Worm (Caenorhabditis elegans) whole organism, L1 larva: ENCODE results near the gene H42K12.3.

Experiments used
- C16A3.4 ChIP-seq: fragments of 150-350 bp; optimal IDR thresholded peaks from 2 replicates; lab custom pipeline; 2014; ENCODE audit warnings: missing biosample characterization, missing genetic modification characterization
- C34B4.2 ChIP-seq: sonication (generic microtip); optimal IDR thresholded peaks from 2 replicates; lab custom pipeline; 2017; ENCODE audit warnings: mild to moderate bottlenecking, missing genetic modification characterization, missing compliant biosample characterization
- F16B12.6 ChIP-seq: fragments of 150-350 bp; optimal IDR thresholded peaks from 2 replicates; lab custom pipeline; 2014; ENCODE audit warnings: missing biosample characterization, missing genetic modification characterization
- Y116A8C.19 ChIP-seq: sonication (generic microtip); optimal IDR thresholded peaks from 2 replicates; lab custom pipeline; 2016; ENCODE audit warnings: missing compliant biosample characterization, missing genetic modification characterization, borderline replicate concordance
- alr-1 ChIP-seq: fragments of 200-800 bp; sonication (Bioruptor generic); optimal IDR thresholded peaks from 2 replicates; lab custom pipeline; 2018; ENCODE audit warnings: borderline replicate concordance, mild to moderate bottlenecking, missing genetic modification characterization, missing compliant biosample characterization
- aly-2 ChIP-seq: fragments of 150-350 bp; optimal IDR thresholded peaks from 2 replicates; lab custom pipeline; 2014; ENCODE audit warnings: missing biosample characterization, missing genetic modification characterization
- ama-1 ChIP-seq: fragments of 150-350 bp; optimal IDR thresholded peaks from 2 replicates; lab custom pipeline; 2014
- ceh-63 ChIP-seq: fragments of 200-800 bp; sonication (Bioruptor generic); optimal IDR thresholded peaks from 2 replicates; lab custom pipeline; 2018; ENCODE audit warnings: mild to moderate bottlenecking, missing genetic modification characterization, missing compliant biosample characterization
- ceh-82 ChIP-seq, 3 experiments: fragments of 150-350 bp in 1 of 3; sonication (generic microtip) in 2 of 3; optimal IDR thresholded peaks; 2 replicates each; lab custom pipeline; 2014 to 2017; ENCODE audit warnings: missing biosample characterization in 3 of 3, missing genetic modification characterization in 3 of 3
- ceh-88 ChIP-seq: fragments of 200-800 bp; sonication (Bioruptor generic); IDR thresholded peaks from 2 replicates; pipeline ENCODE4 v1.3.6; 2022; ENCODE audit warnings: missing genetic modification characterization, missing compliant biosample characterization
- ceh-90 ChIP-seq: sonication (generic microtip); optimal IDR thresholded peaks from 2 replicates; lab custom pipeline; 2016; ENCODE audit warnings: missing genetic modification characterization, missing compliant biosample characterization
- ces-1 ChIP-seq: fragments of 150-350 bp; optimal IDR thresholded peaks from 2 replicates; lab custom pipeline; 2014; ENCODE audit warnings: missing biosample characterization, missing genetic modification reagents, missing genetic modification characterization
- dpl-1 ChIP-seq, 3 experiments: fragments of 150-350 bp in 2 of 3; sonication (generic microtip) in 1 of 3; optimal IDR thresholded peaks; 2 replicates each; lab custom pipeline; 2014 to 2017; ENCODE audit warnings: missing biosample characterization in 3 of 3, missing genetic modification characterization in 3 of 3, missing genetic modification reagents in 3 of 3
- efl-3 ChIP-seq: fragments of 200-800 bp; sonication (Bioruptor generic); optimal IDR thresholded peaks from 2 replicates; lab custom pipeline; 2018; ENCODE audit warnings: mild to moderate bottlenecking, missing genetic modification characterization, missing compliant biosample characterization
- ets-5 ChIP-seq: fragments of 200-800 bp; sonication (Bioruptor generic); IDR thresholded peaks from 2 replicates; pipeline ENCODE4 v1.3.6; 2022; ENCODE audit warnings: missing genetic modification characterization, missing compliant biosample characterization
- fkh-10 ChIP-seq: sonication (generic microtip); optimal IDR thresholded peaks from 2 replicates; lab custom pipeline; 2017; ENCODE audit warnings: missing biosample characterization, missing genetic modification reagents, missing genetic modification characterization
- fkh-4 ChIP-seq: sonication (generic microtip); optimal IDR thresholded peaks from 2 replicates; lab custom pipeline; 2016; ENCODE audit warnings: missing compliant biosample characterization, missing genetic modification characterization, borderline replicate concordance
- fos-1 ChIP-seq: fragments of 150-350 bp; optimal IDR thresholded peaks from 2 replicates; lab custom pipeline; 2014; ENCODE audit warnings: missing biosample characterization, missing genetic modification characterization
- grh-1 ChIP-seq: fragments of 200-800 bp; sonication (Bioruptor generic); IDR thresholded peaks from 2 replicates; pipeline ENCODE4 v1.3.6; 2022; ENCODE audit warnings: missing genetic modification reagents, missing genetic modification characterization, missing compliant biosample characterization
- hpl-2 ChIP-seq: fragments of 150-350 bp; optimal IDR thresholded peaks from 2 replicates; lab custom pipeline; 2014; ENCODE audit warnings: missing biosample characterization, missing genetic modification reagents, missing genetic modification characterization
- isw-1 ChIP-seq: fragments of 200-800 bp; sonication (Bioruptor generic); IDR thresholded peaks from 2 replicates; pipeline ENCODE4 v1.3.6; 2022; ENCODE audit warnings: missing genetic modification characterization, missing compliant biosample characterization
- jun-1 ChIP-seq: fragments of 150-350 bp; optimal IDR thresholded peaks from 2 replicates; lab custom pipeline; 2014; ENCODE audit warnings: missing biosample characterization, missing genetic modification reagents, missing genetic modification characterization
- lin-15B ChIP-seq: fragments of 150-350 bp; sonication (generic microtip); optimal IDR thresholded peaks from 3 replicates; lab custom pipeline; 2014; ENCODE audit warnings: missing biosample characterization, missing genetic modification characterization
- lin-35 ChIP-seq, 2 experiments: fragments of 150-350 bp; optimal IDR thresholded peaks; 2 replicates each; lab custom pipeline; 2014; ENCODE audit warnings: missing biosample characterization in 2 of 2, missing genetic modification characterization in 2 of 2, missing genetic modification reagents in 2 of 2
- lin-39 ChIP-seq: fragments of 150-350 bp; optimal IDR thresholded peaks from 2 replicates; lab custom pipeline; 2014; ENCODE audit warnings: missing biosample characterization, missing genetic modification reagents, missing genetic modification characterization
- lir-3 ChIP-seq: sonication (generic microtip); optimal IDR thresholded peaks from 2 replicates; lab custom pipeline; 2016; ENCODE audit warnings: mild to moderate bottlenecking, missing genetic modification characterization, moderate library complexity, missing compliant biosample characterization; ENCODE audit not compliant: poor library complexity
- lsy-2 ChIP-seq, 2 experiments: fragments of 150-350 bp; optimal IDR thresholded peaks; 2 replicates each; lab custom pipeline; 2014; ENCODE audit warnings: missing biosample characterization in 2 of 2, missing genetic modification characterization in 2 of 2
- mdl-1 ChIP-seq, 2 experiments: fragments of 150-350 bp; optimal IDR thresholded peaks; 2 replicates each; lab custom pipeline; 2014 to 2017; ENCODE audit warnings: missing biosample characterization in 2 of 2, missing genetic modification characterization in 2 of 2, inconsistent platforms in 1 of 2
- mef-2 ChIP-seq: fragments of 150-350 bp; optimal IDR thresholded peaks from 2 replicates; lab custom pipeline; 2014; ENCODE audit warnings: missing biosample characterization, missing genetic modification characterization
- mep-1 ChIP-seq: fragments of 150-350 bp; optimal IDR thresholded peaks from 2 replicates; lab custom pipeline; 2014; ENCODE audit warnings: missing biosample characterization, missing genetic modification characterization
- nhr-12 ChIP-seq: sonication (generic microtip); optimal IDR thresholded peaks from 2 replicates; lab custom pipeline; 2017; ENCODE audit warnings: missing biosample characterization, missing genetic modification characterization
- nhr-237 ChIP-seq: fragments of 150-350 bp; optimal IDR thresholded peaks from 2 replicates; lab custom pipeline; 2014; ENCODE audit warnings: missing biosample characterization, missing genetic modification characterization
- nhr-28 ChIP-seq: fragments of 150-350 bp; optimal IDR thresholded peaks from 2 replicates; lab custom pipeline; 2014; ENCODE audit warnings: missing biosample characterization, missing genetic modification characterization
- nhr-76 ChIP-seq: sonication (generic microtip); optimal IDR thresholded peaks from 2 replicates; lab custom pipeline; 2017; ENCODE audit warnings: missing biosample characterization, missing genetic modification characterization
- nhr-85 ChIP-seq: sonication (generic microtip); peaks from one replicate; lab custom pipeline; 2016; ENCODE audit warnings: missing genetic modification characterization, inconsistent platforms, missing compliant biosample characterization
- nhr-90 ChIP-seq: sonication (generic microtip); optimal IDR thresholded peaks from 2 replicates; lab custom pipeline; 2016; ENCODE audit warnings: mild to moderate bottlenecking, missing genetic modification characterization, missing compliant biosample characterization; ENCODE audit not compliant: poor library complexity
- pag-3 ChIP-seq: sonication (generic microtip); optimal IDR thresholded peaks from 2 replicates; lab custom pipeline; 2017; ENCODE audit warnings: missing genetic modification characterization, mild to moderate bottlenecking, missing compliant biosample characterization, antibody characterized with exemption, borderline replicate concordance; ENCODE audit not compliant: insufficient read depth
- snpc-4 ChIP-seq: fragments of 150-350 bp; optimal IDR thresholded peaks from 2 replicates; lab custom pipeline; 2014; ENCODE audit warnings: missing biosample characterization, missing genetic modification characterization
- snu-23 ChIP-seq: sonication (generic microtip); optimal IDR thresholded peaks from 2 replicates; lab custom pipeline; 2016; ENCODE audit warnings: missing genetic modification characterization, missing compliant biosample characterization
- sptf-1 ChIP-seq: fragments of 150-350 bp; optimal IDR thresholded peaks from 2 replicates; lab custom pipeline; 2014; ENCODE audit warnings: missing biosample characterization, missing genetic modification characterization
- sup-37 ChIP-seq: fragments of 200-800 bp; sonication (Bioruptor generic); optimal IDR thresholded peaks from 2 replicates; lab custom pipeline; 2018; ENCODE audit warnings: mild to moderate bottlenecking, missing genetic modification characterization, missing compliant biosample characterization
- tlp-1 ChIP-seq: fragments of 150-350 bp; optimal IDR thresholded peaks from 2 replicates; lab custom pipeline; 2014; ENCODE audit warnings: missing biosample characterization, missing genetic modification characterization
- unc-62 ChIP-seq: fragments of 150-350 bp; optimal IDR thresholded peaks from 2 replicates; lab custom pipeline; 2014; ENCODE audit warnings: missing biosample characterization, missing genetic modification reagents, missing genetic modification characterization
- unc-86 ChIP-seq: sonication (generic microtip); optimal IDR thresholded peaks from 2 replicates; lab custom pipeline; 2016; ENCODE audit warnings: missing genetic modification characterization, missing compliant biosample characterization
- xbp-1 ChIP-seq: sonication (generic microtip); optimal IDR thresholded peaks from 2 replicates; lab custom pipeline; 2016; ENCODE audit warnings: missing genetic modification characterization, missing compliant biosample characterization
- zag-1 ChIP-seq: fragments of 150-350 bp; optimal IDR thresholded peaks from 2 replicates; lab custom pipeline; 2014; ENCODE audit warnings: missing biosample characterization, missing genetic modification characterization

H42K12.3 gene

ce11 chrX:1322997-1323396, 11.8 kb downstream of the H42K12.3 start (continued):
- peak; percentile 67 to 91 (median 76) for TF ChIP-seq ceh-82 (tag; optimal IDR thresholded peaks at IDR 0.05; lab: Kevin White, UChicago)
- peak; percentile 58 for TF ChIP-seq ceh-63 (GFP tag; lab: Kevin White, UChicago)
- TF ChIP-seq zag-1 (tag; lab: Kevin White, UChicago), result peak; percentile 61
- peak; percentile 52 for TF ChIP-seq isw-1 (GFP tag; lab: Robert Waterston, UW)
- TF ChIP-seq lir-3 (tag; lab: Kevin White, UChicago), result no peak
- no peak for TF ChIP-seq nhr-12 (tag; lab: Kevin White, UChicago)
- TF ChIP-seq unc-86 (tag; lab: Kevin White, UChicago), result peak; percentile 54
- TF ChIP-seq dpl-1 (GFP tag; optimal IDR thresholded peaks at IDR 0.05; lab: Kevin White, UChicago), result peak in 2 of 3 experiments; percentile 7 to 35
- peak; percentile 71 for TF ChIP-seq nhr-237 (tag; lab: Kevin White, UChicago)
- no peak for TF ChIP-seq nhr-76
- TF ChIP-seq sptf-1 (tag; lab: Kevin White, UChicago), result no peak
- no peak for TF ChIP-seq Y116A8C.19 (tag; lab: Kevin White, UChicago)
- TF ChIP-seq sup-37 (GFP tag; lab: Kevin White, UChicago), result no peak
- TF ChIP-seq mdl-1 (tag; optimal IDR thresholded peaks at IDR 0.05; lab: Kevin White, UChicago), result peak; percentile 33 to 85
- peak; percentile 2 for TF ChIP-seq lin-15B (tag; lab: Kevin White, UChicago)
- peak; percentile 80 for TF ChIP-seq mep-1 (tag; lab: Kevin White, UChicago)
- TF ChIP-seq pag-3 (tag; lab: Kevin White, UChicago), result no peak
- TF ChIP-seq fos-1 (tag; lab: Kevin White, UChicago), result peak; percentile 90
- TF ChIP-seq C34B4.2 (tag; lab: Kevin White, UChicago), result no peak
- peak; percentile 67 for TF ChIP-seq aly-2
- TF ChIP-seq ces-1 (GFP tag; lab: Kevin White, UChicago), result peak; percentile 58
- peak; percentile 64 for TF ChIP-seq xbp-1 (tag; lab: Kevin White, UChicago)
- no peak for TF ChIP-seq ceh-90 (tag; lab: Kevin White, UChicago)
- TF ChIP-seq C16A3.4, result peak; percentile 89
- peak; percentile 91 for TF ChIP-seq jun-1 (tag; lab: Kevin White, UChicago)
- TF ChIP-seq ceh-88 (GFP tag; lab: Robert Waterston, UW), result peak; percentile 60; the same call in 1 of the 2 replicates
- peak; percentile 59 for TF ChIP-seq snpc-4
- no peak; the same call in 1 of the 2 replicates for TF ChIP-seq grh-1 (GFP tag; lab: Robert Waterston, UW)
- no peak for TF ChIP-seq efl-3 (GFP tag; lab: Kevin White, UChicago)
- peak; percentile 71 for TF ChIP-seq nhr-90
- TF ChIP-seq lin-35 (GFP tag; optimal IDR thresholded peaks at IDR 0.05; lab: Kevin White, UChicago), result peak; percentile 54 to 84
- no peak for TF ChIP-seq fkh-4 (tag; lab: Kevin White, UChicago)
- peak; percentile 82 for TF ChIP-seq nhr-85 (tag; lab: Kevin White, UChicago)
- no peak for TF ChIP-seq F16B12.6 (tag; lab: Kevin White, UChicago)
- no peak for TF ChIP-seq ets-5
- TF ChIP-seq nhr-28 (tag; lab: Kevin White, UChicago), result no peak
- TF ChIP-seq ama-1 (lab: Kevin White, UChicago), result no peak
- TF ChIP-seq lin-39 (tag; lab: Kevin White, UChicago), result peak; percentile 36
- peak; percentile 97 for TF ChIP-seq fkh-10 (GFP tag; lab: Kevin White, UChicago)
- peak; percentile 68 to 81 for TF ChIP-seq lsy-2 (tag; optimal IDR thresholded peaks at IDR 0.05; lab: Kevin White, UChicago)
- TF ChIP-seq hpl-2 (GFP tag; lab: Kevin White, UChicago), result peak; percentile 76
- no peak for TF ChIP-seq mef-2 (tag; lab: Kevin White, UChicago)
- TF ChIP-seq tlp-1 (tag; lab: Kevin White, UChicago), result no peak
- no peak for TF ChIP-seq alr-1 (tag; lab: Kevin White, UChicago)
- TF ChIP-seq unc-62 (GFP tag; lab: Kevin White, UChicago), result no peak
- peak; percentile 93 for TF ChIP-seq snu-23 (GFP tag; lab: Kevin White, UChicago)
